Fruit fly (Drosophila melanogaster) whole organism, embryonic: ENCODE measurements around the gene CG4297.

Source experiments
- Adf1 ChIP-seq: fragments of 200-800 bp; sonication (Bioruptor generic); IDR thresholded peaks from 2 replicates; pipeline ENCODE4 v1.3.6; 2022; ENCODE audit warnings: missing biosample characterization, missing genetic modification characterization
- Atf3 ChIP-seq: fragments of 200-800 bp; sonication (Bioruptor generic); optimal IDR thresholded peaks from 3 replicates; lab custom pipeline; 2016; ENCODE audit warnings: missing biosample characterization, missing genetic modification characterization
- B-H1 ChIP-seq: fragments of 200-800 bp; sonication (Bioruptor generic); IDR thresholded peaks from 3 replicates; pipeline ENCODE4 v1.3.6; 2022; ENCODE audit warnings: missing biosample characterization, missing genetic modification characterization
- Bteb2 ChIP-seq: fragments of 200-800 bp; sonication (Bioruptor generic); optimal IDR thresholded peaks from 2 replicates; lab custom pipeline; 2016; ENCODE audit warnings: missing biosample characterization, missing genetic modification characterization
- CG11456 ChIP-seq: fragments of 200-800 bp; sonication (Bioruptor generic); IDR thresholded peaks from 3 replicates; pipeline ENCODE4 v1.3.6; 2022; ENCODE audit warnings: missing biosample characterization, missing genetic modification characterization
- CG12155 ChIP-seq: fragments of 200-800 bp; sonication (Bioruptor generic); optimal IDR thresholded peaks from 3 replicates; lab custom pipeline; 2016; ENCODE audit warnings: missing biosample characterization, missing genetic modification characterization
- CG13296 ChIP-seq: fragments of 200-800 bp; sonication (Bioruptor generic); optimal IDR thresholded peaks from 3 replicates; lab custom pipeline; 2018; ENCODE audit warnings: missing biosample characterization, mild to moderate bottlenecking, missing genetic modification characterization
- CG13775 ChIP-seq: fragments of 200-800 bp; sonication (Bioruptor generic); optimal IDR thresholded peaks from 3 replicates; lab custom pipeline; 2017; ENCODE audit warnings: missing biosample characterization, mild to moderate bottlenecking, missing genetic modification characterization
- CG1529 ChIP-seq: fragments of 200-800 bp; sonication (Bioruptor generic); optimal IDR thresholded peaks from 3 replicates; lab custom pipeline; 2018; ENCODE audit warnings: missing biosample characterization, missing genetic modification characterization
- CG1602 ChIP-seq: fragments of 200-800 bp; sonication (Bioruptor generic); optimal IDR thresholded peaks from 3 replicates; lab custom pipeline; 2016; ENCODE audit warnings: missing biosample characterization, missing genetic modification characterization
- CG1647 ChIP-seq: fragments of 200-800 bp; sonication (Bioruptor generic); optimal IDR thresholded peaks from 3 replicates; lab custom pipeline; 2016; ENCODE audit warnings: missing biosample characterization, missing genetic modification characterization
- CG17186 ChIP-seq: fragments of 200-800 bp; sonication (Bioruptor generic); optimal IDR thresholded peaks from 3 replicates; lab custom pipeline; 2017; ENCODE audit warnings: missing biosample characterization, missing genetic modification reagents, missing genetic modification characterization
- CG17568 ChIP-seq: fragments of 200-800 bp; sonication (Bioruptor generic); optimal IDR thresholded peaks from 2 replicates; lab custom pipeline; 2018; ENCODE audit warnings: missing biosample characterization, mild to moderate bottlenecking, missing genetic modification characterization, moderate library complexity
- CG18011 ChIP-seq: fragments of 200-800 bp; sonication (Bioruptor generic); optimal IDR thresholded peaks from 2 replicates; lab custom pipeline; 2017; ENCODE audit warnings: missing biosample characterization, missing genetic modification characterization, mild to moderate bottlenecking, moderate library complexity, missing genotype
- CG18764 ChIP-seq: fragments of 200-800 bp; sonication (Bioruptor generic); optimal IDR thresholded peaks from 3 replicates; lab custom pipeline; 2016; ENCODE audit warnings: missing biosample characterization, missing genetic modification characterization
- CG33213 ChIP-seq: fragments of 200-800 bp; sonication (Bioruptor generic); optimal IDR thresholded peaks from 3 replicates; lab custom pipeline; 2016; ENCODE audit warnings: missing biosample characterization, missing genetic modification characterization
- CG4707 ChIP-seq: fragments of 200-800 bp; sonication (Bioruptor generic); optimal IDR thresholded peaks from 2 replicates; lab custom pipeline; 2018; ENCODE audit warnings: missing biosample characterization, mild to moderate bottlenecking, missing genetic modification characterization, moderate library complexity
- CG6272 ChIP-seq: fragments of 200-800 bp; sonication (Bioruptor generic); IDR thresholded peaks from 2 replicates; pipeline ENCODE4 v1.3.6; 2022; ENCODE audit warnings: missing biosample characterization, missing genetic modification characterization
- CG8388 ChIP-seq: fragments of 200-800 bp; sonication (Bioruptor generic); optimal IDR thresholded peaks from 2 replicates; lab custom pipeline; 2019; ENCODE audit warnings: missing biosample characterization, mild to moderate bottlenecking, missing genetic modification characterization, moderate library complexity
- CG9876 ChIP-seq: fragments of 200-800 bp; sonication (Bioruptor generic); optimal IDR thresholded peaks from 2 replicates; lab custom pipeline; 2016; ENCODE audit warnings: missing biosample characterization, missing genetic modification characterization
- D19B ChIP-seq: fragments of 200-800 bp; sonication (Bioruptor generic); optimal IDR thresholded peaks from 2 replicates; lab custom pipeline; 2017; ENCODE audit warnings: missing biosample characterization, mild to moderate bottlenecking, missing genetic modification characterization
- Doc3 ChIP-seq: fragments of 200-800 bp; sonication (Bioruptor generic); IDR thresholded peaks from 3 replicates; pipeline ENCODE4 v1.3.6; 2022; ENCODE audit warnings: missing biosample characterization, missing genetic modification characterization; ENCODE audit not compliant: partially characterized antibody
- Elba2 ChIP-seq: fragments of 200-800 bp; sonication (Bioruptor generic); optimal IDR thresholded peaks from 3 replicates; lab custom pipeline; 2016; ENCODE audit warnings: missing biosample characterization, missing genetic modification characterization
- Ets65A ChIP-seq: fragments of 200-800 bp; sonication (Bioruptor generic); peaks from one replicate; lab custom pipeline; 2016; ENCODE audit warnings: missing biosample characterization, missing genetic modification characterization
- Ets97D ChIP-seq: fragments of 200-800 bp; sonication (Bioruptor generic); optimal IDR thresholded peaks from 3 replicates; lab custom pipeline; 2016; ENCODE audit warnings: missing biosample characterization, missing genetic modification characterization
- Fer1 ChIP-seq: fragments of 200-800 bp; sonication (Bioruptor generic); optimal IDR thresholded peaks from 2 replicates; lab custom pipeline; 2017; ENCODE audit warnings: missing biosample characterization, mild to moderate bottlenecking, missing genetic modification characterization
- Fer2 ChIP-seq: fragments of 200-800 bp; sonication (Bioruptor generic); optimal IDR thresholded peaks from 2 replicates; lab custom pipeline; 2018; ENCODE audit warnings: missing biosample characterization, mild to moderate bottlenecking, missing genetic modification characterization, moderate library complexity
- GATAe ChIP-seq: fragments of 200-800 bp; sonication (Bioruptor generic); conservative IDR thresholded peaks from 2 replicates; pipeline ENCODE4 v1.3.6; 2022; ENCODE audit warnings: missing biosample characterization, missing genetic modification characterization
- Hsf ChIP-seq: fragments of 200-800 bp; sonication (Bioruptor generic); optimal IDR thresholded peaks from 3 replicates; lab custom pipeline; 2016; ENCODE audit warnings: missing biosample characterization, missing genetic modification characterization
- Lhr ChIP-seq: fragments of 200-800 bp; sonication (Bioruptor generic); optimal IDR thresholded peaks from 3 replicates; lab custom pipeline; 2017; ENCODE audit warnings: mild to moderate bottlenecking, missing biosample characterization, missing genetic modification reagents, missing genetic modification characterization
- MESR4 ChIP-seq: fragments of 200-800 bp; sonication (Bioruptor generic); optimal IDR thresholded peaks from 2 replicates; lab custom pipeline; 2018; ENCODE audit warnings: missing biosample characterization, mild to moderate bottlenecking, missing genetic modification characterization, moderate library complexity
- Ptx1 ChIP-seq: fragments of 200-800 bp; sonication (Bioruptor generic); IDR thresholded peaks from 2 replicates; pipeline ENCODE4 v1.3.6; 2022; ENCODE audit warnings: missing biosample characterization, missing genetic modification characterization
- Sox100B ChIP-seq: fragments of 200-800 bp; sonication (Bioruptor generic); optimal IDR thresholded peaks from 3 replicates; lab custom pipeline; 2018; ENCODE audit warnings: missing biosample characterization, mild to moderate bottlenecking, missing genetic modification characterization
- Vsx1 ChIP-seq: fragments of 200-800 bp; sonication (Bioruptor generic); optimal IDR thresholded peaks from 2 replicates; lab custom pipeline; 2017; ENCODE audit warnings: missing biosample characterization, mild to moderate bottlenecking, missing genetic modification characterization, missing genetic modification reagents
- Xrp1 ChIP-seq: fragments of 200-800 bp; sonication (Bioruptor generic); IDR thresholded peaks from 2 replicates; pipeline ENCODE4 v1.3.6; 2022; ENCODE audit warnings: missing biosample characterization, missing genetic modification characterization
- ara ChIP-seq: fragments of 200-800 bp; sonication (Bioruptor generic); IDR thresholded peaks from 2 replicates; pipeline ENCODE4 v1.3.6; 2022; ENCODE audit warnings: missing biosample characterization, missing genetic modification characterization
- ci ChIP-seq: fragments of 200-800 bp; sonication (Bioruptor generic); IDR thresholded peaks from 3 replicates; pipeline ENCODE4 v1.3.6; 2022; ENCODE audit warnings: missing biosample characterization, missing genetic modification characterization
- crol ChIP-seq: fragments of 200-800 bp; sonication (Bioruptor generic); IDR thresholded peaks from 2 replicates; pipeline ENCODE4 v1.3.6; 2022; ENCODE audit warnings: missing biosample characterization, missing genetic modification characterization
- da ChIP-seq: fragments of 200-800 bp; sonication (Bioruptor generic); optimal IDR thresholded peaks from 2 replicates; lab custom pipeline; 2016; ENCODE audit warnings: missing biosample characterization, missing genetic modification characterization
- dan ChIP-seq: fragments of 200-800 bp; sonication (Bioruptor generic); IDR thresholded peaks from 2 replicates; pipeline ENCODE4 v1.3.6; 2022; ENCODE audit warnings: missing biosample characterization, missing genetic modification characterization
- dmrt99B ChIP-seq: fragments of 200-800 bp; sonication (Bioruptor generic); optimal IDR thresholded peaks from 2 replicates; lab custom pipeline; 2018; ENCODE audit warnings: missing biosample characterization, mild to moderate bottlenecking, missing genetic modification characterization, moderate library complexity
- nerfin-2 ChIP-seq: fragments of 200-800 bp; sonication (Bioruptor generic); IDR thresholded peaks from 2 replicates; pipeline ENCODE4 v1.3.6; 2022; ENCODE audit warnings: missing biosample characterization, missing genetic modification characterization; ENCODE audit not compliant: partially characterized antibody
- onecut ChIP-seq: fragments of 200-800 bp; sonication (Bioruptor generic); IDR thresholded peaks from 2 replicates; pipeline ENCODE4 v1.3.6; 2022; ENCODE audit warnings: missing biosample characterization, missing genetic modification characterization
- prd ChIP-seq, 3 experiments: fragments of >200 bp in 2 of 3; fragments of 200-800 bp in 1 of 3; sonication (Bioruptor generic) in 1 of 3; optimal IDR thresholded peaks in 2 of 3; IDR thresholded peaks in 1 of 3; 2 replicates in 2 of 3; 3 replicates in 1 of 3; pipeline versions ENCODE4 v1.3.6 to Lab custom; 2017 to 2022; ENCODE audit warnings: missing biosample characterization in 1 of 3, missing genetic modification characterization in 1 of 3
- pzg ChIP-seq: fragments of 200-800 bp; sonication (Bioruptor generic); optimal IDR thresholded peaks from 3 replicates; lab custom pipeline; 2018; ENCODE audit warnings: missing biosample characterization, mild to moderate bottlenecking, missing genetic modification characterization, moderate library complexity
- repo ChIP-seq: fragments of 200-800 bp; sonication (Bioruptor generic); optimal IDR thresholded peaks from 2 replicates; lab custom pipeline; 2016; ENCODE audit warnings: missing biosample characterization, missing genetic modification characterization
- sd ChIP-seq: fragments of 200-800 bp; sonication (Bioruptor generic); optimal IDR thresholded peaks from 3 replicates; lab custom pipeline; 2018; ENCODE audit warnings: missing biosample characterization, mild to moderate bottlenecking, missing genetic modification characterization, moderate library complexity
- sob ChIP-seq: fragments of 200-800 bp; sonication (Bioruptor generic); IDR thresholded peaks from 2 replicates; pipeline ENCODE4 v1.3.6; 2022; ENCODE audit warnings: missing biosample characterization, missing genetic modification characterization
- sqz ChIP-seq: fragments of 200-800 bp; sonication (Bioruptor generic); optimal IDR thresholded peaks from 3 replicates; lab custom pipeline; 2018; ENCODE audit warnings: missing biosample characterization, mild to moderate bottlenecking, missing genetic modification characterization

The CG4297 gene

dm6 chr2L:470336-470934 lies 1.6 kb downstream of the CG4297 start (continued):
- TF ChIP-seq Sox100B: peak; percentile 60
- peak; percentile 53 for TF ChIP-seq CG8388 (GFP tag; lab: Kevin White, UChicago)
- TF ChIP-seq sob (GFP tag; lab: Robert Waterston, UW): peak; percentile 81
- peak; percentile 50 for TF ChIP-seq repo (GFP tag; lab: Kevin White, UChicago)
- no peak for TF ChIP-seq Lhr
- TF ChIP-seq Adf1: no peak; the same call in 1 of the 2 replicates
- peak; percentile 78 for TF ChIP-seq Atf3 (GFP tag; lab: Kevin White, UChicago)
- peak; percentile 98 for TF ChIP-seq Ets65A (GFP tag; lab: Kevin White, UChicago)
- TF ChIP-seq Bteb2 (GFP tag; lab: Kevin White, UChicago): peak; percentile 73
- TF ChIP-seq CG18011 (GFP tag; lab: Kevin White, UChicago): peak; percentile 30
- TF ChIP-seq Ets97D (GFP tag; lab: Kevin White, UChicago): peak; percentile 20
- TF ChIP-seq sd: peak; percentile 82
- TF ChIP-seq prd (optimal IDR thresholded peaks at IDR 0.05; lab: Kevin White, UChicago): no peak
- TF ChIP-seq prd (GFP tag; IDR thresholded peaks at IDR 0.05; lab: Robert Waterston, UW): peak; percentile 85
- no peak; the same call in 2 of the 3 replicates for TF ChIP-seq CG11456 (GFP tag; lab: Robert Waterston, UW)
- peak; percentile 72 for TF ChIP-seq CG33213 (GFP tag; lab: Kevin White, UChicago)
- TF ChIP-seq B-H1: peak; percentile 61
- peak; percentile 83 for TF ChIP-seq dmrt99B (tag; lab: Kevin White, UChicago)
- peak; percentile 49 for TF ChIP-seq Fer2 (tag; lab: Kevin White, UChicago)
- TF ChIP-seq pzg (GFP tag; lab: Kevin White, UChicago): no peak
- TF ChIP-seq CG1602 (GFP tag; lab: Kevin White, UChicago): peak; percentile 62
- TF ChIP-seq CG13296: peak; percentile 83
- peak; percentile 16 for TF ChIP-seq CG17186 (GFP tag; lab: Kevin White, UChicago)
- no peak for TF ChIP-seq onecut (GFP tag; lab: Robert Waterston, UW)
- peak; percentile 76 for TF ChIP-seq Xrp1 (GFP tag; lab: Robert Waterston, UW)
- TF ChIP-seq Hsf: peak; percentile 83
- peak; percentile 82 for TF ChIP-seq sqz (GFP tag; lab: Kevin White, UChicago)
- peak; percentile 87 for TF ChIP-seq Fer1 (GFP tag; lab: Kevin White, UChicago)
- TF ChIP-seq MESR4: no peak
- peak; percentile 71 for TF ChIP-seq ci
- no peak for TF ChIP-seq CG1529 (GFP tag; lab: Kevin White, UChicago)
- TF ChIP-seq CG18764 (GFP tag; lab: Kevin White, UChicago): peak; percentile 63
- TF ChIP-seq dan (GFP tag; lab: Robert Waterston, UW): no peak
- peak; percentile 22 for TF ChIP-seq CG4707 (GFP tag; lab: Kevin White, UChicago)
- TF ChIP-seq CG17568: peak; percentile 72
- peak; percentile 34; the same call in 1 of the 2 replicates for TF ChIP-seq GATAe (GFP tag; lab: Robert Waterston, UW)
- peak; percentile 73 for TF ChIP-seq CG12155 (GFP tag; lab: Kevin White, UChicago)
- peak; percentile 83 for TF ChIP-seq Ptx1 (GFP tag; lab: Robert Waterston, UW)
- TF ChIP-seq CG13775 (GFP tag; lab: Kevin White, UChicago): peak; percentile 45
- peak; percentile 54 for TF ChIP-seq Vsx1 (GFP tag; lab: Kevin White, UChicago)
- TF ChIP-seq ara: peak; percentile 70; the same call in 1 of the 2 replicates
- peak; percentile 32 for TF ChIP-seq CG1647
- TF ChIP-seq Elba2 (GFP tag; lab: Kevin White, UChicago): no peak
- no peak for TF ChIP-seq nerfin-2 (GFP tag; lab: Robert Waterston, UW)
- TF ChIP-seq da: peak; percentile 66
- TF ChIP-seq crol (GFP tag; lab: Robert Waterston, UW): peak; percentile 94
- no peak for TF ChIP-seq Doc3 (GFP tag; lab: Robert Waterston, UW)
- TF ChIP-seq D19B (GFP tag; lab: Kevin White, UChicago): peak; percentile 100
- TF ChIP-seq CG6272 (GFP tag; lab: Robert Waterston, UW): peak; percentile 44; the same call in 1 of the 2 replicates
- TF ChIP-seq CG9876 (GFP tag; lab: Kevin White, UChicago): peak; percentile 68
